Fruit fly (Drosophila melanogaster) whole organism, larva: Measurements from ENCODE around the gene CG12691.

Experiments used
- noc ChIP-seq: fragments of 200-800 bp; sonication (Bioruptor generic); optimal IDR thresholded peaks from 3 replicates; lab custom pipeline; 2019; ENCODE audit warnings: missing biosample characterization, mild to moderate bottlenecking, missing genetic modification characterization, moderate library complexity

Gene CG12691

DNA sequence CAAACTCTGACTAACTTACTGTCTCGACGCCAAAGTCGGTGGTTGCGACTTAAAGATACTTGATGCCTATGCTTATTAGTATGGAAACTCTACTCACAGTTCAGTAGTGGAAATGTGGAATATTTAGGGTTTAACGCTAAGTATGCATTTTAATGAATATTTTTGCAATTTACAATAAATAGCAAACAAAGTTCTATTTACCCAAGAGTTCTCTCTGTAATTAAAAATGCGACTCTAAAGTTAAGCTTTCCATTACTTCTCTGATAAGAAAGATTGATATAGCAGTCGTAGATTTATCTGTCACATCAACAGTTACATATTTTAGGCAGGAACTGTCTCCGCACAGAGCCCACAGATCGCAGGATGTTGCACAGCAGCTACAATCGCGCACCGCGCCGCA, at the start of gene CG12691:
Gene CG12691, plus strand, starts transcription at position 301 of the 400 bp plus-strand sequence.
- no peak for TF ChIP-seq noc

- no peak for TF ChIP-seq noc
These were observed 48.6 kb upstream of the CG12691 start, which contains the start of gene CG15571 for dm6 chrX:4217294-4217693. CG15571 (minus strand) TSS chrX:4217394.

DNA sequence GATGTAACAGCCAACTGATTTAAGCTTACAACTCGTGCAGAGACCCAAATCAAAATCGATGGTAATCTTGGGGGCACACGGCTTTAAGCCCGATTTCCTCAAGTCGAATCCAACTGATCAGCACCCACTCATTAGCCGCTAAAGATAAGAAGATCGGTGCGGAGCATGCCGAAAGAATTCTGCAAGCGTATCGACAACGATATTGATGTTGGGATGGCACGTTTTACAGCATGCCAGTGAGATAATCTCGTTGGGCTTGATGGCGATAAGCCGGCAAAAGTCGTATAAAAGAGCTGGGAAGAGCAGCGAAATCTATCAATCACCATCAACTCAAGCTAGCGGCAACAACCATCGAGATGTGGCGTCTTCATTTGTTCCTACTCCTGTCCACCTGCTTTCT, 48.0 kb upstream of the CG12691 start, which contains the start of gene CG15570:
Gene CG15570, plus strand, starts transcription at position 301 of the 400 bp plus-strand sequence.
- no peak for TF ChIP-seq noc

DNA sequence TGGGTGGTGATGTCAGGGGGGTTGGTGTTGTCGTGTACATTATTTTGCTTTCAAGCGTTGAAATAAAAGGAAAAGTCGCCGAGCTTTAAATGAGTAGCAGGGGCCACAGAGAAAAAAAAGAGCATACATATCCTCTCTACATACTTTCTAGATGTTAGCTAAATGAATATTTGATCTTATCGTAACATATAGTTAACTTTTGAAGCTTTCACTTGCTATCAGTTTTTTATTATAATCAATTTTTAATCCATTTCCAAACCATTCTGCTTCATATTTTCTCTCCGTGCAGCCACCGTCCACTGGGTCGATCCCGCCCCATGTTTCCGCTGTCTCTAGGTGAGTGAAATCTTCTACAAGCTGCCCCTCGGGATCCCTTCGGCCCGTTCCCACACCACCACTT, 40.9 kb upstream of the CG12691 start:
- TF ChIP-seq noc: no peak

dm6 chrX:4240146-4240545, 25.8 kb upstream of the CG12691 start:
- no peak for TF ChIP-seq noc

DNA sequence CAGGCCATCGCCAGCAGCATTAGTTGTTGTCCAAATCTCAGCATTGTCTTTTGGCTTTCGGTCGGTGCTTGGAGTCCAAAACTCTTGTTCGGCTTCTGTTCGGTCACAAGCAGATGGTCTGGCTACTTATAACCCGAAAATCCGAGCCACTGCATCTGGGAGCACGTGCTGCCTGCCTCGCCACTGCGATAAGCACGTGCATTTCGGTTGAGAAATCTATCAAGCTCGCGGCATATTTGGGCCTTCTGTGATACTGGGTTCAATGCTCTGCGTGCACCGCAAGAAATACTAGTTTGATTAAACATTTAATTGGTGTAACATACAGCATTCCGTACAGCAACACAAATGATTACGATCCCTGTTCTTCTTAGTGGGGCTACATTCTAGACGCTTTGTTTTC, 23.2 kb upstream of the CG12691 start, which contains the start of gene Femcoat:
Gene Femcoat, minus strand, starts transcription at position 101 of the 400 bp plus-strand sequence.
- TF ChIP-seq noc: no peak

- no peak for TF ChIP-seq noc
These were observed 19.9 kb upstream of the CG12691 start, which contains the start of gene Muc4B for dm6 chrX:4246039-4246438. Muc4B (minus strand) TSS chrX:4246139.

- no peak for TF ChIP-seq noc
These were observed 18.9 kb upstream of the CG12691 start, which contains the start of gene CG43134 for dm6 chrX:4247013-4247412. CG43134 (plus strand) TSS chrX:4247313.

DNA sequence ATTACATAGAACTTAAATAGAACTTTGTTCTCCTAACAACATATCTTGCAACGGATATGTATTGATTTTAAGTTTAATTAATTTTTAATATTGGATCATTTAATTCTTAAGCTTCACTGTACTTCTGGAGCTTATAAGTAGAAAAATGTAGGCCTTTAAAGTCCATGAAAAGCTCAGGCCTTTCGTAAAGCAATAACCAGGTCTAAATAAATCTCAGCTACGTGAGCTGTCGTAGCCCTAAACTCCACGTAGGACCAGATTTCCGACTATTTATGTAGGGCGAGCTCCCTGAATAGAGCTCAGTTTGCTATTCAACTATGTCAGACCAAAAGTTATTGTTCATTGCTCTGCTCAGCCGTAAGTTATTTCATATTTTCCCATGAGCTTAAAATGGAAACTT, 17.8 kb upstream of the CG12691 start, which contains the start of gene CG43135:
Gene CG43135, plus strand, starts transcription at position 301 of the 400 bp plus-strand sequence.
- TF ChIP-seq noc: no peak

DNA sequence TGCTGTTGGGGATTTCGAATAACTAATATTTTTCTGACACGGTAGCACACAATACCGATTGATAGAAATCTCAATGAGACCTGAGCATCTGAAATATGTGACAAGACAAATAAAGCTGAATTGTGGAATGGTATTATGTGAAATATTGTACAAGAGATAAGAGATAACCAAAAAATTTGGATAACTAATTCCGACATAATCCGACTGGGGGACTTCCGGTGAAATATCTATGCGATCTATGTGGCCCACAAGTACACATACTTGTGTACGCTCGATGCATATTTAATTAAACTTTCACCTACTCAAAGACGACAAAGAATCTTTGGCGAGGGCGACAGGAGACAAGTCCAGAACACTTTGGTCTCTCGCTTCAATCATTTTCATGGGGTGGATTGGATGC, 13.2 kb upstream of the CG12691 start, which contains the start of gene CG15576:
Gene CG15576, minus strand, starts transcription at position 101 of the 400 bp plus-strand sequence.
- no peak for TF ChIP-seq noc

dm6 chrX:4262661-4263060, 3.2 kb upstream of the CG12691 start:
- no peak for TF ChIP-seq noc

- TF ChIP-seq noc: no peak
These were observed 1.6 kb upstream of the CG12691 start for dm6 chrX:4264319-4264718.

dm6 chrX:4265327-4265726, 570 bp upstream of the CG12691 start:
- no peak for TF ChIP-seq noc

- TF ChIP-seq noc: no peak
These were observed 2.5 kb downstream of the CG12691 start, which contains the start of gene CG15572 for dm6 chrX:4268401-4268800. CG15572 (plus strand) TSS chrX:4268701.

- TF ChIP-seq noc: no peak
These were observed 7.6 kb downstream of the CG12691 start for dm6 chrX:4273499-4273898.

dm6 chrX:4276900-4277299, 11.0 kb downstream of the CG12691 start, which contains the start of gene CG15577:
CG15577 (minus strand) TSS chrX:4277000.
- TF ChIP-seq noc: no peak

DNA sequence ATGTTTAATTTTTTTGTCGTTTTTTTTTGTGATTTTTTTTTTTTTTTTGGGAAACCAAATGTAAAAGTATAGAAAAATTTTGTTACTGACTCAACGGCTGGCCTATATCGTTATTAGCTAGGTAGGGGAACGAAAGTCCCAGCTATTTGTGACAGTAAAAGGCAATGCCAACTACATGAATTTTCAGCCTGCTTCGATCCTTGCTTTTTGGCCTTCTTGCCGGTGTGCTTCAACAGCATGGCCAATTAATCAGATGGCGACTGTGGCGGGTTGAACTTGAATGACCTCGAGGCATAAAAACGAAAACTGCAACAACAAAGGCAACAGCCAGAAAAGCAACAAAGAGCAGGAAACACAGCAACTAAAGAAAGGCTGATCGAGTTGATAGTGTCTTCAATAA, 12.0 kb downstream of the CG12691 start, which contains the start of gene CG15578:
Gene CG15578, minus strand, starts transcription at position 101 of the 400 bp plus-strand sequence.
- no peak for TF ChIP-seq noc

DNA sequence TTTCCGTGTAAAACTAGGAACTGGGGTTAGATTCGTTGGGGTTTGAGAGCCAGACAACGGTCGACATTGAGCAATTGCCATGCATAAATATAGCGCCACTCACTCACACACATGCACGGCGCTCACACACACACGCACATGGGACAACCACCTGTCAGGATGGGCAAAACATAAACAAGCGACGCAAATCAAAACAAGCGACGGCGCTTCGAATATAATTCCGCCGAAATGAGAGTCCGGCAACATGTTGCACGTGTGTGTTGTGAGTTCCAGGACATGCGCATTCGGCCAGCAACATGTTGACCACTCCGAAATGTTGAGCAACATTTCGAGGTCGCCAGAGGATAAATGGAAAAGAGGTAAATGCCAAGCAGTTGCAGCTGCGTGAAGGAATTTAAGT, 14.9 kb downstream of the CG12691 start:
- TF ChIP-seq noc: no peak

DNA sequence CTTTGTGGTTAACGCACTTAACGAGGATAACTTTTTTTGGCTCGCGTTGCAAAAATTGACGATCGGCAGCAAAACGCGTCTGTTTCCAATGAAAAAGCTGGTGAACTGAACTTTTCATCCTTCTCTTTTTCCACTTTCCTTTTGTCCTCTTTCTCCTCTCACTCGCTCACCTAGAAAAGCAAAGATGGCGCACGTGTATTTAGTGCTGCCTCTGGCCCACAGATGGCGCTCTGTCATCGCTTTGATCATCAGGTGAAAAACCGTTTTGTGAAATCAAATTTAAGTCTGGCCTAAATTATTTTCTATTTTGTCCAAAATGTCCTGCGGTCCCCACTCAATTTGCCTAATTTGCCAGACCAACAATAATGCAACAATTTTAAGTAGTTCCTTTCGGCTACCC, 27.5 kb downstream of the CG12691 start:
- TF ChIP-seq noc: no peak
